Worm (Caenorhabditis elegans): Measurements from ENCODE around the gene sre-44.

ce11 chrII:13938290-13938689, 11.1 kb upstream of the sre-44 start:
- TF ChIP-seq hmbx-1 (tag; optimal IDR thresholded peaks at IDR 0.05) (no peak), sea-1 (GFP tag; conservative IDR thresholded peaks at IDR 0.05) (no peak), B0310.2 (tag; optimal IDR thresholded peaks at IDR 0.05) (no peak), flt-1 (GFP tag; IDR thresholded peaks at IDR 0.05) (no peak), tbx-37 (GFP tag; conservative IDR thresholded peaks at IDR 0.05) (no peak), tra-4 (tag; optimal IDR thresholded peaks at IDR 0.05) (no peak), tbx-11 (GFP tag; IDR thresholded peaks at IDR 0.05) (no peak), ama-1 (optimal IDR thresholded peaks at IDR 0.05) (no peak)

Measured in whole organism, early embryonic.